Fruit fly (Drosophila melanogaster) whole organism, prepupa: ENCODE measurements around the gene Alg2.

Experiments used
- Blimp-1 ChIP-seq: fragments of 200-800 bp; sonication (Bioruptor generic); optimal IDR thresholded peaks from 3 replicates; lab custom pipeline; 2017; ENCODE audit warnings: missing biosample characterization, missing genetic modification characterization, mild to moderate bottlenecking, moderate library complexity, missing genetic modification reagents
- CG10631 ChIP-seq: fragments of 200-800 bp; sonication (Bioruptor generic); optimal IDR thresholded peaks from 2 replicates; lab custom pipeline; 2016; ENCODE audit warnings: missing biosample characterization, missing genetic modification characterization
- CG11294 ChIP-seq: fragments of 200-800 bp; sonication (Bioruptor generic); IDR thresholded peaks from 2 replicates; pipeline ENCODE4 v1.3.6; 2022; ENCODE audit warnings: missing biosample characterization, missing genetic modification characterization
- CG11762 ChIP-seq: fragments of 200-800 bp; sonication (Bioruptor generic); optimal IDR thresholded peaks from 3 replicates; lab custom pipeline; 2016; ENCODE audit warnings: missing biosample characterization, missing genetic modification characterization; ENCODE audit not compliant: insufficient read depth
- CG11902 ChIP-seq: fragments of 200-800 bp; sonication (Bioruptor generic); optimal IDR thresholded peaks from 3 replicates; lab custom pipeline; 2016; ENCODE audit warnings: missing biosample characterization, missing genetic modification characterization
- CG1621 ChIP-seq: fragments of 200-800 bp; sonication (Bioruptor generic); optimal IDR thresholded peaks from 3 replicates; lab custom pipeline; 2018; ENCODE audit warnings: missing biosample characterization, mild to moderate bottlenecking, missing genetic modification characterization
- CG16779 ChIP-seq: fragments of 200-800 bp; sonication (Bioruptor generic); optimal IDR thresholded peaks from 3 replicates; lab custom pipeline; 2017; ENCODE audit warnings: missing biosample characterization, mild to moderate bottlenecking, missing genetic modification characterization
- CG31627 ChIP-seq: fragments of 200-800 bp; sonication (Bioruptor generic); optimal IDR thresholded peaks from 3 replicates; lab custom pipeline; 2016; ENCODE audit warnings: missing biosample characterization, missing genetic modification characterization
- CG32006 ChIP-seq: fragments of 200-800 bp; sonication (Bioruptor generic); optimal IDR thresholded peaks from 3 replicates; lab custom pipeline; 2017; ENCODE audit warnings: missing biosample characterization, mild to moderate bottlenecking, missing genetic modification characterization
- CG34406 ChIP-seq: fragments of 200-800 bp; sonication (Bioruptor generic); optimal IDR thresholded peaks from 3 replicates; lab custom pipeline; 2016; ENCODE audit warnings: missing biosample characterization, missing genetic modification characterization
- CG3919 ChIP-seq: fragments of 200-800 bp; sonication (Bioruptor generic); optimal IDR thresholded peaks from 3 replicates; lab custom pipeline; 2016; ENCODE audit warnings: missing biosample characterization, missing genetic modification characterization
- CG4318 ChIP-seq: fragments of 200-800 bp; sonication (Bioruptor generic); optimal IDR thresholded peaks from 3 replicates; lab custom pipeline; 2017; ENCODE audit warnings: missing biosample characterization, mild to moderate bottlenecking, missing genetic modification characterization
- CG6276 ChIP-seq: fragments of 200-800 bp; sonication (Bioruptor generic); optimal IDR thresholded peaks from 2 replicates; lab custom pipeline; 2017; ENCODE audit warnings: missing biosample characterization, mild to moderate bottlenecking, missing genetic modification characterization
- CG6792 ChIP-seq: fragments of 200-800 bp; sonication (Bioruptor generic); optimal IDR thresholded peaks from 3 replicates; lab custom pipeline; 2016; ENCODE audit warnings: missing biosample characterization, missing genetic modification characterization
- CG6808 ChIP-seq: fragments of 200-800 bp; sonication (Bioruptor generic); optimal IDR thresholded peaks from 3 replicates; lab custom pipeline; 2017; ENCODE audit warnings: missing biosample characterization, missing genetic modification characterization, mild to moderate bottlenecking, moderate library complexity, missing genetic modification reagents
- CG6854 ChIP-seq: fragments of 200-800 bp; sonication (Bioruptor generic); optimal IDR thresholded peaks from 2 replicates; lab custom pipeline; 2017; ENCODE audit warnings: missing biosample characterization, mild to moderate bottlenecking, missing genetic modification characterization
- CG8319 ChIP-seq: fragments of 200-800 bp; sonication (Bioruptor generic); optimal IDR thresholded peaks from 3 replicates; lab custom pipeline; 2016; ENCODE audit warnings: missing biosample characterization, missing genetic modification characterization
- CG8632 ChIP-seq: fragments of 200-800 bp; sonication (Bioruptor generic); optimal IDR thresholded peaks from 3 replicates; lab custom pipeline; 2016; ENCODE audit warnings: missing biosample characterization, missing genetic modification characterization
- Eip75B ChIP-seq: fragments of 200-800 bp; sonication (Bioruptor generic); optimal IDR thresholded peaks from 3 replicates; lab custom pipeline; 2016; ENCODE audit warnings: missing biosample characterization, missing genetic modification characterization
- Eip93F ChIP-seq: fragments of 200-800 bp; sonication (Bioruptor generic); optimal IDR thresholded peaks from 2 replicates; lab custom pipeline; 2016; ENCODE audit warnings: missing biosample characterization, mild to moderate bottlenecking, missing genetic modification characterization
- Ets21C ChIP-seq: fragments of 200-800 bp; sonication (Bioruptor generic); optimal IDR thresholded peaks from 3 replicates; lab custom pipeline; 2016; ENCODE audit warnings: missing biosample characterization, missing genetic modification characterization
- Ets96B ChIP-seq: fragments of 200-800 bp; optimal IDR thresholded peaks from 2 replicates; lab custom pipeline; 2019; ENCODE audit warnings: missing biosample characterization, mild to moderate bottlenecking, missing genetic modification characterization, moderate library complexity
- Gug ChIP-seq: fragments of 200-800 bp; sonication (Bioruptor generic); IDR thresholded peaks from 2 replicates; pipeline ENCODE4 v1.3.6; 2022; ENCODE audit warnings: missing biosample characterization, missing genetic modification characterization
- Hr38 ChIP-seq: sonication (Bioruptor generic); optimal IDR thresholded peaks from 2 replicates; lab custom pipeline; 2016; ENCODE audit warnings: missing biosample characterization, missing genetic modification characterization
- Hr39 ChIP-seq: fragments of 200-800 bp; sonication (Bioruptor generic); optimal IDR thresholded peaks from 2 replicates; lab custom pipeline; 2016; ENCODE audit warnings: missing biosample characterization, missing genetic modification characterization
- Hr4 ChIP-seq: fragments of 200-800 bp; sonication (Bioruptor generic); optimal IDR thresholded peaks from 3 replicates; lab custom pipeline; 2016; ENCODE audit warnings: missing biosample characterization, missing genetic modification characterization
- Lpt ChIP-seq: fragments of 200-800 bp; sonication (Bioruptor generic); optimal IDR thresholded peaks from 3 replicates; lab custom pipeline; 2016; ENCODE audit warnings: missing biosample characterization, missing genetic modification characterization
- Met ChIP-seq: fragments of 200-800 bp; sonication (Bioruptor generic); optimal IDR thresholded peaks from 3 replicates; lab custom pipeline; 2016; ENCODE audit warnings: missing biosample characterization, missing genetic modification characterization
- OdsH ChIP-seq: fragments of 200-800 bp; sonication (Bioruptor generic); optimal IDR thresholded peaks from 3 replicates; lab custom pipeline; 2016; ENCODE audit warnings: missing biosample characterization, missing genetic modification characterization
- Smox ChIP-seq: fragments of 200-800 bp; sonication (Bioruptor generic); optimal IDR thresholded peaks from 3 replicates; lab custom pipeline; 2016; ENCODE audit warnings: missing biosample characterization, missing genetic modification characterization
- Sox102F ChIP-seq: fragments of 200-800 bp; sonication (Bioruptor generic); optimal IDR thresholded peaks from 2 replicates; lab custom pipeline; 2016; ENCODE audit warnings: missing biosample characterization, mild to moderate bottlenecking, missing genetic modification characterization
- Sox14 ChIP-seq: fragments of 200-800 bp; sonication (Bioruptor generic); optimal IDR thresholded peaks from 3 replicates; lab custom pipeline; 2016; ENCODE audit warnings: missing biosample characterization, missing genetic modification characterization
- Sox15 ChIP-seq: fragments of 200-800 bp; sonication (Bioruptor generic); optimal IDR thresholded peaks from 3 replicates; lab custom pipeline; 2016; ENCODE audit warnings: missing biosample characterization, missing genetic modification characterization
- achi ChIP-seq: fragments of 200-800 bp; sonication (Bioruptor generic); optimal IDR thresholded peaks from 3 replicates; lab custom pipeline; 2016; ENCODE audit warnings: missing biosample characterization, missing genetic modification characterization
- cyc ChIP-seq: fragments of 200-800 bp; sonication (Bioruptor generic); optimal IDR thresholded peaks from 3 replicates; lab custom pipeline; 2016; ENCODE audit warnings: missing biosample characterization, missing genetic modification characterization
- dsx ChIP-seq: fragments of 200-800 bp; optimal IDR thresholded peaks from 3 replicates; lab custom pipeline; 2019; ENCODE audit warnings: missing biosample characterization, mild to moderate bottlenecking, missing genetic modification characterization, moderate library complexity; ENCODE audit not compliant: poor library complexity, severe bottlenecking
- esn ChIP-seq: fragments of 200-800 bp; sonication (Bioruptor generic); optimal IDR thresholded peaks from 2 replicates; lab custom pipeline; 2016; ENCODE audit warnings: missing biosample characterization, mild to moderate bottlenecking, missing genetic modification characterization, moderate library complexity
- fd85E ChIP-seq: fragments of 200-800 bp; sonication (Bioruptor generic); optimal IDR thresholded peaks from 3 replicates; lab custom pipeline; 2016; ENCODE audit warnings: missing biosample characterization, missing genetic modification characterization
- fkh ChIP-seq: fragments of 200-800 bp; sonication (Bioruptor generic); optimal IDR thresholded peaks from 3 replicates; lab custom pipeline; 2017; ENCODE audit warnings: missing biosample characterization, mild to moderate bottlenecking, missing genetic modification characterization, moderate library complexity
- lz ChIP-seq: fragments of 200-800 bp; sonication (Bioruptor generic); optimal IDR thresholded peaks from 3 replicates; lab custom pipeline; 2016; ENCODE audit warnings: missing biosample characterization, missing genetic modification characterization
- net ChIP-seq: fragments of 200-800 bp; sonication (Bioruptor generic); optimal IDR thresholded peaks from 3 replicates; lab custom pipeline; 2016; ENCODE audit warnings: missing biosample characterization, missing genetic modification characterization
- pdm3 ChIP-seq: fragments of 200-800 bp; sonication (Bioruptor generic); optimal IDR thresholded peaks from 3 replicates; lab custom pipeline; 2016; ENCODE audit warnings: missing biosample characterization, missing genetic modification characterization
- ss ChIP-seq, 2 experiments: fragments of 200-800 bp; sonication (Bioruptor generic); optimal IDR thresholded peaks; 2 replicates in 1 of 2; 3 replicates in 1 of 2; lab custom pipeline; 2017 to 2018; ENCODE audit warnings: mild to moderate bottlenecking in 2 of 2, missing biosample characterization in 2 of 2, missing genetic modification characterization in 2 of 2, moderate library complexity in 1 of 2
- svp ChIP-seq: fragments of 200-800 bp; sonication (Bioruptor generic); peaks from one replicate; lab custom pipeline; 2016; ENCODE audit warnings: missing biosample characterization, missing genetic modification characterization
- topi ChIP-seq: fragments of 200-800 bp; sonication (Bioruptor generic); optimal IDR thresholded peaks from 3 replicates; lab custom pipeline; 2016; ENCODE audit warnings: missing biosample characterization, missing genetic modification characterization
- vri ChIP-seq: fragments of 200-800 bp; sonication (Bioruptor generic); optimal IDR thresholded peaks from 3 replicates; lab custom pipeline; 2016; ENCODE audit warnings: missing biosample characterization, mild to moderate bottlenecking, missing genetic modification characterization

Gene Alg2

DNA sequence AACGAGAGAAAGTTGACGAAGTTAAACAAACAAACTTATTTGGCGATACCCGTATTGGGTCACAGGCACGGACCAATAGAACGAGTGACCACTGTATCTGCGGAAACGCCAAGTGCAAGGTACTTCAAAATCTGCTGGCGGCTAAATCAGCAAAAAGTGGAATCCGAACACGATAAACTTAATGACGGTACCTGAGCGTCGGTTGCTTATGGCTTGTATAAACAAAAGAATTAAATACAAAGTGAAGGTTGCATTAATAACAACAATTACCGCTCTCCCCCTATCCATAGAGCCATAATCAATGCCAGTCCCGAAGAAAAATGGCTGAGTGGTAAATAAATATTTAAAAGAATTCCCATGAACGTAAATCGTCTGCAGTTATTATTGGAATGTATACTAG lies 19.1 kb upstream of the Alg2 start (continued):
- TF ChIP-seq esn (peak; percentile 23), Sox15 (GFP tag; lab: Kevin White, UChicago) (no peak), Ets96B (tag; lab: Kevin White, UChicago) (no peak), CG11902 (GFP tag; lab: Kevin White, UChicago) (no peak), lz (GFP tag; lab: Kevin White, UChicago) (no peak), Lpt (GFP tag; lab: Kevin White, UChicago) (no peak), CG6808 (GFP tag; lab: Kevin White, UChicago) (no peak), Hr39 (GFP tag; lab: Kevin White, UChicago) (no peak), CG11294 (no peak), CG1621 (tag; lab: Kevin White, UChicago) (no peak), CG4318 (GFP tag; lab: Kevin White, UChicago) (no peak)

DNA sequence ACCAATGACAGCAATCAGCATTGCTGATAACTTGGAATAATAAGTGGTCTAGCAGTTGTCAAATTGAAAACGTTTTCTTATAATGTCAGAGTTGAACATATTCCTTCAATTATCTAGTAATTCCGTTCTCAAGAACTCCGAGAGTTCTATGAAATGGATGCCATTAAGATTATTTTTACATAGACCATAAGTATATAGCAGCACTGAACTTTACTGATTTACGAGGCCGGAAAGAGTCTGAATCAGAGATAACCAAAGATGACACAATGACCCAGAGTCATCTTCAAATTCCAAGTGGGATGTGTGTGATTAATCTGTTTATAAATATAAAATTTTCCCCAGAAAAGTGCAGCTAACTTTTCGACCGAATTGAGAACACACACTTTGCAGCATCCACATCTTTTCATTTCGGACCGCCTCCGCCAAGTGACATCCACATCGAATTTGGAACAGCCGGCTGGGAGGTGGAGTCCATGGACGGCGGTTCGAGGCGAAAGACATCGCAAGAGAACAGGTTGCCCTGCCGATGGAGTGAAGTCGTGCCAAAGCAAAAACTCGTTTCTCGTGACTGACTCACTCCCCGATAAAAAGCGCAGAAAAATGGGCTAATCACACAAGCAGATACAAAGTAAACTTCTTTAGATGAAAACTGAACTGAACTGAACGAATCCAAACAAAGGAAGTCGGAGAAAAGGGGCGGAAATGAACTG lies 18.5 kb upstream of the Alg2 start:
- TF ChIP-seq ss (GFP tag; optimal IDR thresholded peaks at IDR 0.05; lab: Kevin White, UChicago): peak in 1 of 2 experiments; percentile 50
- TF ChIP-seq CG6808 (GFP tag; lab: Kevin White, UChicago): no peak
- no peak for TF ChIP-seq Ets21C (GFP tag; lab: Kevin White, UChicago)
- TF ChIP-seq CG8319: no peak
- TF ChIP-seq CG3919 (GFP tag; lab: Kevin White, UChicago): no peak
- TF ChIP-seq Hr4: no peak
- TF ChIP-seq Met (GFP tag; lab: Kevin White, UChicago): no peak
- TF ChIP-seq Sox102F: no peak
- TF ChIP-seq dsx (GFP tag; lab: Kevin White, UChicago): peak; percentile 98
- no peak for TF ChIP-seq Hr38
- no peak for TF ChIP-seq CG6792
- no peak for TF ChIP-seq OdsH
- no peak for TF ChIP-seq Smox (GFP tag; lab: Kevin White, UChicago)
- no peak for TF ChIP-seq Gug (GFP tag; lab: Robert Waterston, UW)
- no peak for TF ChIP-seq fkh (GFP tag; lab: Kevin White, UChicago)
- no peak for TF ChIP-seq pdm3
- TF ChIP-seq svp (GFP tag; lab: Kevin White, UChicago): peak; percentile 95
- no peak for TF ChIP-seq Eip93F (GFP tag; lab: Kevin White, UChicago)
- TF ChIP-seq CG16779: no peak
- TF ChIP-seq CG10631 (GFP tag; lab: Kevin White, UChicago): no peak
- peak; percentile 15 for TF ChIP-seq net (GFP tag; lab: Kevin White, UChicago)
- TF ChIP-seq CG6276 (GFP tag; lab: Kevin White, UChicago): no peak
- TF ChIP-seq Lpt (GFP tag; lab: Kevin White, UChicago): no peak
- TF ChIP-seq CG11762 (GFP tag; lab: Kevin White, UChicago): no peak
- TF ChIP-seq Sox15 (GFP tag; lab: Kevin White, UChicago): no peak
- TF ChIP-seq lz (GFP tag; lab: Kevin White, UChicago): no peak
- TF ChIP-seq Eip75B (GFP tag; lab: Kevin White, UChicago): peak; percentile 5
- no peak for TF ChIP-seq topi
- TF ChIP-seq CG6854 (GFP tag; lab: Kevin White, UChicago): no peak
- TF ChIP-seq CG34406 (GFP tag; lab: Kevin White, UChicago): no peak
- TF ChIP-seq achi (GFP tag; lab: Kevin White, UChicago): no peak
- no peak for TF ChIP-seq CG1621 (tag; lab: Kevin White, UChicago)
- TF ChIP-seq, all 60 proteins: peak for 5

DNA sequence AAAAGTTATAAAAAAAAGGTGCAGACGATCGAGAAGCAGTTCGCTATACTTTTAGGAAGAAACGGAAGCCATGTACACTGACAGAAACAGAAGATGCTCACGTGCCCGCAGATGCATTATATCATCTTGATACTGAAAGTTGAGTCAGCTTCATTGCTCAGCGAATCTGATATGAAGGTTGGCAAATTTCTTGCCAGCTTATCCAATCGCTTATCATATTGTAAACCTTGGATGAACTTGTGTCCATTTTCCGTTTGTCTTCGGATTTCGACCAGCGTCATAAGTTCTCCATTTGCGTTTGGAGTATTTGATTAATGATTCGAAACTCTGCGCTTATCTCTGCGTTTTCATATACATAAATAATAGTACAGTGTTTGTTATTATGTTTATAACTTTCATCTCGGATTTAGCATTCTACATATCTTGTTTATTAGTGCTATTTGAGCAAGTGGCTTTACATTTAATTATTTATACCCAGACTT lies 17.9 kb upstream of the Alg2 start:
- TF ChIP-seq fkh (GFP tag; lab: Kevin White, UChicago) (peak; percentile 34), dsx (GFP tag; lab: Kevin White, UChicago) (peak; percentile 60), Met (GFP tag; lab: Kevin White, UChicago) (peak; percentile 41), cyc (GFP tag; lab: Kevin White, UChicago) (no peak), esn (peak; percentile 45), fd85E (no peak), CG31627 (peak; percentile 9), ss (GFP tag; optimal IDR thresholded peaks at IDR 0.05; lab: Kevin White, UChicago) (peak; percentile 16 to 35), net (GFP tag; lab: Kevin White, UChicago) (no peak), CG32006 (GFP tag; lab: Kevin White, UChicago) (peak; percentile 47), CG34406 (GFP tag; lab: Kevin White, UChicago) (peak; percentile 25), CG11294 (no peak), OdsH (no peak), Sox14 (GFP tag; lab: Kevin White, UChicago) (peak; percentile 55), CG4318 (GFP tag; lab: Kevin White, UChicago) (peak; percentile 9), Sox15 (GFP tag; lab: Kevin White, UChicago) (peak; percentile 1), Blimp-1 (GFP tag; lab: Kevin White, UChicago) (no peak), pdm3 (peak; percentile 11), vri (GFP tag; lab: Kevin White, UChicago) (peak; percentile 28), CG3919 (GFP tag; lab: Kevin White, UChicago) (no peak), CG8632 (GFP tag; lab: Kevin White, UChicago) (peak; percentile 21)
